Fruit fly (Drosophila melanogaster) whole organism, embryonic: ENCODE data around the gene PGRP-LA.

Experiments
- Awh ChIP-seq: fragments of 200-800 bp; sonication (Bioruptor generic); IDR thresholded peaks from 2 replicates; pipeline ENCODE4, ENCODE4 v1.3.6; 2022; ENCODE audit warnings: missing biosample characterization, missing genetic modification characterization
- CG10462 ChIP-seq: fragments of 200-800 bp; sonication (Bioruptor generic); optimal IDR thresholded peaks from 2 replicates; lab custom pipeline; 2016; ENCODE audit warnings: missing biosample characterization, missing genetic modification characterization
- CG11398 ChIP-seq: fragments of 200-800 bp; sonication (Bioruptor generic); optimal IDR thresholded peaks from 2 replicates; lab custom pipeline; 2016; ENCODE audit warnings: missing biosample characterization, missing genetic modification characterization
- CG12299 ChIP-seq: fragments of 200-800 bp; sonication (Bioruptor generic); optimal IDR thresholded peaks from 2 replicates; lab custom pipeline; 2018; ENCODE audit warnings: missing biosample characterization, mild to moderate bottlenecking, missing genetic modification characterization
- CG13296 ChIP-seq: fragments of 200-800 bp; sonication (Bioruptor generic); optimal IDR thresholded peaks from 3 replicates; lab custom pipeline; 2018; ENCODE audit warnings: missing biosample characterization, mild to moderate bottlenecking, missing genetic modification characterization
- CG15073 ChIP-seq: fragments of 200-800 bp; sonication (Bioruptor generic); optimal IDR thresholded peaks from 2 replicates; lab custom pipeline; 2016; ENCODE audit warnings: missing biosample characterization, missing genetic modification characterization
- CG15269 ChIP-seq: fragments of 200-800 bp; sonication (Bioruptor generic); optimal IDR thresholded peaks from 2 replicates; lab custom pipeline; 2018; ENCODE audit warnings: missing biosample characterization, mild to moderate bottlenecking, missing genetic modification characterization, moderate library complexity
- CG15479 ChIP-seq: fragments of 200-800 bp; sonication (Bioruptor generic); optimal IDR thresholded peaks from 3 replicates; lab custom pipeline; 2019; ENCODE audit warnings: missing biosample characterization, mild to moderate bottlenecking, missing genetic modification characterization, moderate library complexity
- CG16863 ChIP-seq: fragments of 200-800 bp; sonication (Bioruptor generic); optimal IDR thresholded peaks from 3 replicates; lab custom pipeline; 2016; ENCODE audit warnings: missing biosample characterization, missing genetic modification characterization
- CG17361 ChIP-seq: fragments of 200-800 bp; sonication (Bioruptor generic); IDR thresholded peaks from 3 replicates; pipeline ENCODE4 v1.3.6; 2022; ENCODE audit warnings: missing biosample characterization, missing genetic modification characterization
- CG2678 ChIP-seq: fragments of 200-800 bp; sonication (Bioruptor generic); optimal IDR thresholded peaks from 3 replicates; lab custom pipeline; 2019; ENCODE audit warnings: missing biosample characterization, mild to moderate bottlenecking, missing genetic modification characterization, moderate library complexity
- CG2712 ChIP-seq: fragments of 200-800 bp; optimal IDR thresholded peaks from 3 replicates; lab custom pipeline; 2019; ENCODE audit warnings: missing biosample characterization, mild to moderate bottlenecking, missing genetic modification characterization, moderate library complexity
- CG30431 ChIP-seq: fragments of 200-800 bp; sonication (Bioruptor generic); optimal IDR thresholded peaks from 2 replicates; lab custom pipeline; 2017; ENCODE audit warnings: missing biosample characterization, missing genetic modification characterization
- CG31365 ChIP-seq: fragments of 200-800 bp; sonication (Bioruptor generic); optimal IDR thresholded peaks from 2 replicates; lab custom pipeline; 2018; ENCODE audit warnings: missing biosample characterization, mild to moderate bottlenecking, missing genetic modification characterization
- CG43689 ChIP-seq: fragments of 200-800 bp; sonication (Bioruptor generic); IDR thresholded peaks from 2 replicates; pipeline ENCODE4 v1.3.6; 2022; ENCODE audit warnings: missing biosample characterization, missing genetic modification characterization
- CG6689 ChIP-seq: fragments of 200-800 bp; sonication (Bioruptor generic); IDR thresholded peaks from 2 replicates; pipeline ENCODE4 v1.3.6; 2022; ENCODE audit warnings: missing biosample characterization, missing genetic modification characterization
- CG7745 ChIP-seq: fragments of 200-800 bp; sonication (Bioruptor generic); optimal IDR thresholded peaks from 2 replicates; lab custom pipeline; 2018; ENCODE audit warnings: missing biosample characterization, mild to moderate bottlenecking, missing genetic modification characterization, moderate library complexity
- CG8089 ChIP-seq: fragments of 200-800 bp; sonication (Bioruptor generic); optimal IDR thresholded peaks from 3 replicates; lab custom pipeline; 2016; ENCODE audit warnings: missing biosample characterization, missing genetic modification characterization
- CG8388 ChIP-seq: fragments of 200-800 bp; sonication (Bioruptor generic); optimal IDR thresholded peaks from 2 replicates; lab custom pipeline; 2019; ENCODE audit warnings: missing biosample characterization, mild to moderate bottlenecking, missing genetic modification characterization, moderate library complexity
- Elba2 ChIP-seq: fragments of 200-800 bp; sonication (Bioruptor generic); optimal IDR thresholded peaks from 3 replicates; lab custom pipeline; 2016; ENCODE audit warnings: missing biosample characterization, missing genetic modification characterization
- Gsc ChIP-seq: fragments of 200-800 bp; sonication (Bioruptor generic); IDR thresholded peaks from 2 replicates; pipeline ENCODE4 v1.3.6; 2022; ENCODE audit warnings: missing biosample characterization, missing genetic modification characterization
- HLH4C ChIP-seq: fragments of 200-800 bp; sonication (Bioruptor generic); IDR thresholded peaks from 3 replicates; pipeline ENCODE4 v1.3.6; 2022; ENCODE audit warnings: missing biosample characterization, missing genetic modification characterization; ENCODE audit not compliant: partially characterized antibody
- Hsf ChIP-seq: fragments of 200-800 bp; sonication (Bioruptor generic); optimal IDR thresholded peaks from 3 replicates; lab custom pipeline; 2016; ENCODE audit warnings: missing biosample characterization, missing genetic modification characterization
- Lhr ChIP-seq: fragments of 200-800 bp; sonication (Bioruptor generic); optimal IDR thresholded peaks from 3 replicates; lab custom pipeline; 2017; ENCODE audit warnings: mild to moderate bottlenecking, missing biosample characterization, missing genetic modification reagents, missing genetic modification characterization
- Lim3 ChIP-seq: fragments of 200-800 bp; sonication (Bioruptor generic); IDR thresholded peaks from 2 replicates; pipeline ENCODE4 v1.3.6; 2022; ENCODE audit warnings: missing biosample characterization, missing genetic modification characterization
- Mes4 ChIP-seq: fragments of 200-800 bp; sonication (Bioruptor generic); optimal IDR thresholded peaks from 2 replicates; lab custom pipeline; 2016; ENCODE audit warnings: missing biosample characterization, missing genetic modification characterization
- Opbp ChIP-seq: fragments of 200-800 bp; sonication (Bioruptor generic); IDR thresholded peaks from 3 replicates; pipeline ENCODE4 v1.3.6; 2022; ENCODE audit warnings: missing biosample characterization, missing genetic modification characterization; ENCODE audit not compliant: partially characterized antibody
- Six4 ChIP-seq: fragments of 200-800 bp; sonication (Bioruptor generic); optimal IDR thresholded peaks from 2 replicates; lab custom pipeline; 2016; ENCODE audit warnings: missing biosample characterization, missing genetic modification characterization
- chm ChIP-seq: fragments of 200-800 bp; sonication (Bioruptor generic); IDR thresholded peaks from 2 replicates; pipeline ENCODE4 v1.3.6; 2022; ENCODE audit warnings: missing biosample characterization, missing genetic modification characterization
- dmrt11E ChIP-seq: fragments of 200-800 bp; sonication (Bioruptor generic); optimal IDR thresholded peaks from 3 replicates; lab custom pipeline; 2018; ENCODE audit warnings: missing biosample characterization, mild to moderate bottlenecking, missing genetic modification characterization, moderate library complexity
- fd102C ChIP-seq: fragments of 200-800 bp; sonication (Bioruptor generic); optimal IDR thresholded peaks from 2 replicates; lab custom pipeline; 2018; ENCODE audit warnings: missing biosample characterization, mild to moderate bottlenecking, missing genetic modification characterization, moderate library complexity
- gem ChIP-seq: fragments of 200-800 bp; sonication (Bioruptor generic); optimal IDR thresholded peaks from 2 replicates; lab custom pipeline; 2019; ENCODE audit warnings: missing biosample characterization, mild to moderate bottlenecking, missing genetic modification characterization, moderate library complexity
- grau ChIP-seq: fragments of 200-800 bp; optimal IDR thresholded peaks from 3 replicates; lab custom pipeline; 2019; ENCODE audit warnings: missing biosample characterization, mild to moderate bottlenecking, missing genetic modification characterization, moderate library complexity
- h ChIP-seq: fragments of >200 bp; optimal IDR thresholded peaks from 2 replicates; lab custom pipeline; 2017
- hkb ChIP-seq, 2 experiments: fragments of 200-800 bp in 1 of 2; fragments of >200 bp in 1 of 2; sonication (Bioruptor generic) in 1 of 2; IDR thresholded peaks in 1 of 2; optimal IDR thresholded peaks in 1 of 2; 2 replicates each; pipeline versions ENCODE4 v1.3.6 to Lab custom; 2017 to 2022; ENCODE audit warnings: missing biosample characterization in 1 of 2, missing genetic modification characterization in 1 of 2
- ind ChIP-seq: fragments of 200-800 bp; sonication (Bioruptor generic); optimal IDR thresholded peaks from 3 replicates; lab custom pipeline; 2016; ENCODE audit warnings: missing biosample characterization, missing genetic modification characterization
- jing ChIP-seq: fragments of 200-800 bp; sonication (Bioruptor generic); optimal IDR thresholded peaks from 2 replicates; lab custom pipeline; 2018; ENCODE audit warnings: missing biosample characterization, mild to moderate bottlenecking, missing genetic modification characterization
- kay ChIP-seq: fragments of 200-800 bp; sonication (Bioruptor generic); optimal IDR thresholded peaks from 2 replicates; lab custom pipeline; 2016; ENCODE audit warnings: missing biosample characterization, missing genetic modification characterization
- odd ChIP-seq: fragments of 200-800 bp; sonication (Bioruptor generic); optimal IDR thresholded peaks from 2 replicates; lab custom pipeline; 2017; ENCODE audit warnings: missing biosample characterization, mild to moderate bottlenecking, missing genetic modification characterization
- p53 ChIP-seq: fragments of 200-800 bp; sonication (Bioruptor generic); optimal IDR thresholded peaks from 2 replicates; lab custom pipeline; 2016; ENCODE audit warnings: missing biosample characterization, missing genetic modification characterization
- phol ChIP-seq: fragments of 200-800 bp; sonication (Bioruptor generic); optimal IDR thresholded peaks from 3 replicates; lab custom pipeline; 2018; ENCODE audit warnings: missing biosample characterization, mild to moderate bottlenecking, missing genetic modification characterization, moderate library complexity
- pzg ChIP-seq: fragments of 200-800 bp; sonication (Bioruptor generic); optimal IDR thresholded peaks from 3 replicates; lab custom pipeline; 2018; ENCODE audit warnings: missing biosample characterization, mild to moderate bottlenecking, missing genetic modification characterization, moderate library complexity
- row ChIP-seq: fragments of 200-800 bp; sonication (Bioruptor generic); IDR thresholded peaks from 3 replicates; pipeline ENCODE4 v1.3.6; 2022; ENCODE audit warnings: missing biosample characterization, missing genetic modification characterization
- schlank ChIP-seq: fragments of 200-800 bp; sonication (Bioruptor generic); optimal IDR thresholded peaks from 2 replicates; lab custom pipeline; 2018; ENCODE audit warnings: missing biosample characterization, mild to moderate bottlenecking, missing genetic modification characterization
- sens-2 ChIP-seq: fragments of 200-800 bp; sonication (Bioruptor generic); IDR thresholded peaks from 2 replicates; pipeline ENCODE4 v1.3.6; 2022; ENCODE audit warnings: missing biosample characterization, missing genetic modification characterization
- sim ChIP-seq: fragments of 200-800 bp; sonication (Bioruptor generic); IDR thresholded peaks from 2 replicates; pipeline ENCODE4 v1.3.6; 2022; ENCODE audit warnings: missing biosample characterization, missing genetic modification characterization
- tx ChIP-seq: fragments of 200-800 bp; sonication (Bioruptor generic); optimal IDR thresholded peaks from 2 replicates; lab custom pipeline; 2016; ENCODE audit warnings: missing biosample characterization, missing genetic modification characterization
- yki ChIP-seq: fragments of >200 bp; optimal IDR thresholded peaks from 3 replicates; lab custom pipeline; 2018
- zen2 ChIP-seq: fragments of 200-800 bp; sonication (Bioruptor generic); IDR thresholded peaks from 3 replicates; pipeline ENCODE4 v1.3.6; 2022; ENCODE audit warnings: missing biosample characterization, missing genetic modification characterization; ENCODE audit not compliant: partially characterized antibody

PGRP-LA gene

dm6 chr3L:9377198-9378035, 43.3 kb downstream of the PGRP-LA start, which contains the start of gene Hsp26:
Gene Hsp26, minus strand, starts transcription at chr3L:9377427.
- TF ChIP-seq CG2678 (tag; lab: Kevin White, UChicago) (peak; percentile 86), dmrt11E (tag; lab: Kevin White, UChicago) (peak; percentile 30), h (lab: Kevin White, UChicago) (no peak), jing (peak; percentile 57), CG11398 (GFP tag; lab: Kevin White, UChicago) (peak; percentile 78), CG15269 (tag; lab: Kevin White, UChicago) (peak; percentile 85), CG43689 (peak; percentile 71), schlank (peak; percentile 8), Gsc (GFP tag; lab: Robert Waterston, UW) (no peak), Awh (GFP tag; lab: Robert Waterston, UW) (peak; percentile 75), kay (peak; percentile 81), fd102C (peak; percentile 27), CG15073 (peak; percentile 24), Elba2 (GFP tag; lab: Kevin White, UChicago) (no peak), chm (GFP tag; lab: Robert Waterston, UW) (peak; percentile 94), Opbp (GFP tag; lab: Robert Waterston, UW) (no peak), Hsf (GFP tag; lab: Kevin White, UChicago) (peak; percentile 87), CG10462 (GFP tag; lab: Kevin White, UChicago) (peak; percentile 72), CG2712 (tag; lab: Kevin White, UChicago) (peak; percentile 89), Six4 (GFP tag; lab: Kevin White, UChicago) (peak; percentile 69), CG31365 (peak; percentile 26), CG7745 (tag; lab: Kevin White, UChicago) (peak; percentile 28), hkb (optimal IDR thresholded peaks at IDR 0.05; lab: Kevin White, UChicago) (no peak), hkb (GFP tag; IDR thresholded peaks at IDR 0.05; lab: Robert Waterston, UW) (peak; percentile 94), CG8089 (peak; percentile 79), CG12299 (tag; lab: Kevin White, UChicago) (peak; percentile 63), zen2 (GFP tag; lab: Robert Waterston, UW) (no peak), odd (GFP tag; lab: Kevin White, UChicago) (peak; percentile 86), p53 (peak; percentile 63), Lhr (GFP tag; lab: Kevin White, UChicago) (no peak), CG16863 (GFP tag; lab: Kevin White, UChicago) (peak; percentile 88), HLH4C (GFP tag; lab: Robert Waterston, UW) (no peak), CG6689 (GFP tag; lab: Robert Waterston, UW) (peak; percentile 83), ind (GFP tag; lab: Kevin White, UChicago) (peak; percentile 69), grau (tag; lab: Kevin White, UChicago) (peak; percentile 84), pzg (GFP tag; lab: Kevin White, UChicago) (no peak), phol (peak; percentile 75), CG30431 (GFP tag; lab: Kevin White, UChicago) (peak; percentile 18), yki (lab: Kevin White, UChicago) (peak; percentile 10), gem (tag; lab: Kevin White, UChicago) (peak; percentile 92), Mes4 (GFP tag; lab: Kevin White, UChicago) (peak; percentile 88), Lim3 (no peak), row (GFP tag; lab: Robert Waterston, UW) (peak; percentile 93), CG8388 (peak; percentile 87), sim (GFP tag; lab: Robert Waterston, UW) (peak; percentile 53; the same call in 1 of the 2 replicates), tx (GFP tag; lab: Kevin White, UChicago) (peak; percentile 62), CG15479 (GFP tag; lab: Kevin White, UChicago) (no peak), sens-2 (GFP tag; lab: Robert Waterston, UW) (peak; percentile 73), CG13296 (GFP tag; lab: Kevin White, UChicago) (peak; percentile 77), CG17361 (GFP tag; lab: Robert Waterston, UW) (peak; percentile 84)
